Fruit fly (Drosophila melanogaster) whole organism, adult: Measurements from ENCODE around the gene E2f1.

Experiments used
- CG11617 ChIP-seq: fragments of 200-800 bp; sonication (Bioruptor generic); optimal IDR thresholded peaks from 2 replicates; lab custom pipeline; 2017; ENCODE audit warnings: mild to moderate bottlenecking, missing biosample characterization, missing genetic modification reagents, missing genetic modification characterization
- CG12768 ChIP-seq: fragments of 200-800 bp; sonication (Bioruptor generic); optimal IDR thresholded peaks from 2 replicates; lab custom pipeline; 2017; ENCODE audit warnings: missing biosample characterization, missing genetic modification characterization, mild to moderate bottlenecking, moderate library complexity, missing genetic modification reagents
- CG14711 ChIP-seq: fragments of 200-800 bp; sonication (Bioruptor generic); optimal IDR thresholded peaks from 2 replicates; lab custom pipeline; 2018; ENCODE audit warnings: missing biosample characterization, mild to moderate bottlenecking, missing genetic modification characterization, moderate library complexity
- CG33017 ChIP-seq: fragments of 200-800 bp; sonication (Bioruptor generic); optimal IDR thresholded peaks from 2 replicates; lab custom pipeline; 2018; ENCODE audit warnings: missing biosample characterization, mild to moderate bottlenecking, missing genetic modification characterization, moderate library complexity
- CG5204 ChIP-seq: fragments of 200-800 bp; sonication (Bioruptor generic); optimal IDR thresholded peaks from 2 replicates; lab custom pipeline; 2016; ENCODE audit warnings: missing biosample characterization, missing genetic modification characterization
- CG7045 ChIP-seq: fragments of 200-800 bp; sonication (Bioruptor generic); optimal IDR thresholded peaks from 2 replicates; lab custom pipeline; 2017; ENCODE audit warnings: missing biosample characterization, mild to moderate bottlenecking, missing genetic modification characterization
- Clk ChIP-seq: fragments of 200-800 bp; sonication (Bioruptor generic); optimal IDR thresholded peaks from 2 replicates; lab custom pipeline; 2017; ENCODE audit warnings: missing biosample characterization, missing genetic modification characterization
- Crg-1 ChIP-seq: fragments of 200-800 bp; sonication (Bioruptor generic); optimal IDR thresholded peaks from 2 replicates; lab custom pipeline; 2016; ENCODE audit warnings: missing biosample characterization, missing genetic modification characterization
- Hr96 ChIP-seq: fragments of 200-800 bp; sonication (Bioruptor generic); optimal IDR thresholded peaks from 2 replicates; lab custom pipeline; 2016; ENCODE audit warnings: missing biosample characterization, missing genetic modification characterization
- Mnt ChIP-seq: fragments of 200-800 bp; sonication (Bioruptor generic); optimal IDR thresholded peaks from 2 replicates; lab custom pipeline; 2016; ENCODE audit warnings: missing biosample characterization, mild to moderate bottlenecking, missing genetic modification characterization
- ovo ChIP-seq: fragments of 200-800 bp; sonication (Bioruptor generic); optimal IDR thresholded peaks from 2 replicates; lab custom pipeline; 2016; ENCODE audit warnings: missing biosample characterization, missing genetic modification characterization

- TF ChIP-seq CG33017 (tag; lab: Kevin White, UChicago), result no peak
- no peak for TF ChIP-seq CG7045 (GFP tag; lab: Kevin White, UChicago)
- no peak for TF ChIP-seq CG12768
- no peak for TF ChIP-seq Mnt (GFP tag; lab: Kevin White, UChicago)
- no peak for TF ChIP-seq Clk
- no peak for TF ChIP-seq Hr96 (GFP tag; lab: Kevin White, UChicago)
- no peak for TF ChIP-seq CG11617 (GFP tag; lab: Kevin White, UChicago)
- TF ChIP-seq CG5204 (GFP tag; lab: Kevin White, UChicago), result no peak
- no peak for TF ChIP-seq CG14711 (tag; lab: Kevin White, UChicago)
- no peak for TF ChIP-seq ovo (GFP tag; lab: Kevin White, UChicago)
- TF ChIP-seq Crg-1 (GFP tag; lab: Kevin White, UChicago), result no peak
Observed at dm6 chr3R:21608275-21609035, 52.2 kb downstream of the E2f1 start.
